Fruit fly (Drosophila melanogaster): ENCODE results near the gene eIF4E5.

Gene eIF4E5

DNA sequence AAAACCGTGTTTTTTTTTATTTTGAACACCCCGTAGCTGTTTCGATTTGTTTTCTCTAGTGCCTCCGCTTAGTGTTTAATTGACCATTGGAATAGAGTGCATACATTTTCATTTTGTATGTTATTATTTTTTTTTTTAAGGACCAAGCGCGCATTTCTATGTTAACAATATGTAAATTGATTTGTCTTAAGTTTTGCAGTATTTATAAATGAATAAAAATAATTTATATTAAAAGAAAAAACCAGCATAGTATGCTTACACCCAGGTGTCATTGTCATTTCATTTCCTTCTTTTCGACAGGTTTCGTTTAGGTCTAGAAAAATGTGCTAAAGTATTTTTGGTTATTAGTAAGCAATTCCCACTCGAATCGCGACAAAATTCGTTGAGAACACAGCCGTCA is at the start of gene eIF4E5:
TSS of gene eIF4E5 (plus strand) at position 301 of the 400 bp plus-strand sequence.
- no peak for TF ChIP-seq CG8478 (optimal IDR thresholded peaks at IDR 0.05)
- TF ChIP-seq CTCF (optimal IDR thresholded peaks at IDR 0.05) = no peak

DNA sequence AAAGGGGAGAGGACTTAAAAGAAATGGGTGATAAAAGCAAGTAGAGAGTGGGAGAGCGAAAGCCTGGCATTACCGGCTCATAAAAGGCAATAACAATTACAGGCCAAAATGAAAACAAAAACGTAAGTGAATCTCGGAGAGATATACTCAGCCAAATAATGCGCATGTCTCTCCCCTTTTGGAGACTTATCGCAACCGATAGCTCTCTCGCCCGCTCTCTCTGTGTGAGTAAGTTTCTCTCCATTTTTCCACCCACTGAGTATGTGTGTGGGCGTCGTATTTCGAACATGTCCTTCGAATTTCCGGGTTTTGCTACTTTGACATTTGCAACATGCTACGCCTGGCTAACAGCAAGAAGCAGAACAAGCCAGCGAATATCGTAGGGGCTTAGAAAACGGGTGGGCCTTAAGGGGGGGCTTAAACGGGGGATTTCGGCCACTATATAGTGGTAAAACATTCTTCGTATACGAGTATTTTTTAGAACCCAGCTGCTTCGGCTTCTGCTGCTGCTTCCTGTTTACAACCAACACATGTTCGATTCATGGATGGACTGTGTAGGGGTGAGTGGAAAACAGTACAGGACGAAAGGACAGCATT is 46.9 kb upstream of the eIF4E5 start:
- TF ChIP-seq CG8478 (optimal IDR thresholded peaks at IDR 0.05) = no peak
- TF ChIP-seq CTCF (optimal IDR thresholded peaks at IDR 0.05) = no peak

DNA sequence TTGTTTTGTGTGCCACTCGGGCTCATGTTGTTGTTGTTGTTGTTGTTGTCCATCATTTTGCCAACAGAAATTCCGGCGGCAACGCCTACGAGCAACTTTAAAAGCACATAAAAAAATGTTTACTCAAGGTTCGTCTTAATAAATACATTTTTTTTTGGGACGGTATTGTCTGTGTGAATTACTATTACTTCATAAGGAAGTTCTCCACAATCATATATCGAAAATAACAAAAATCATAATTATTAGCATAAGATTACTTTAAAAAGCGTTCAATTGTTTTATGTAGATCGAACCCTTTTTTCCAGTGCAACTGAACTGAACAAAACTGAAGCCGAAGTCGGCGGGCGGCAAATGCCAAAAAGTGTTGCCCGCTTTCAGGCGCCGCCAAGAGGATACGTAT is 46.1 kb upstream of the eIF4E5 start:
- TF ChIP-seq CTCF (optimal IDR thresholded peaks at IDR 0.05) = no peak
- TF ChIP-seq CG8478 (optimal IDR thresholded peaks at IDR 0.05) = no peak

DNA sequence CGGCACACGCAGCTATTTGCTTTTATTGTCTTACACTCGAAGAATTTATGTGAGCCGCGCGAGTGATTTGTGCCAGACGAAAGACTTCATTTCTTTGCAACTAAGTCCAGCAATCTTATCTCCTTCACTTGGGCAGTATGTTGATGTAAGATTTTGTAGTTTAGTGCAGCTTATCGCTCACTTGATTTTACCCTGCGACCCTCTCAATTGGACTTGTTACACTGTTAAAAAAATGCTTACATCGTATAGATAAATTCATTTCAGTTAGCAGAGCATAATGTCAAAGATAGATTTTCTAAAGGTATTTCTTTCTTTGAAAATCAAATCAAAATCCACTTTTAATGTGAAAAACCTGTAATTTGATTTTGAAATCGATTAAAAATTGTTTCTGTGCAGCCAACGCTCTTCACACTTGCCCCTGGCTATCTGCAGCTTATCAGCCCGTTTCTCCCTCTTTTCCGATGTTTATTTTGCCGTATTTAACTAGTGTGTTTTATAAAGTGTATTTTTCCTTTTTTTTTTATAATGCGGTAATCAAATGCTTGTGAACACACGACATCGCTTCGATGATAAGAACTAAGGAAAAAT is 43.8 kb upstream of the eIF4E5 start:
- TF ChIP-seq CG8478 (optimal IDR thresholded peaks at IDR 0.05) = no peak
- TF ChIP-seq CTCF (optimal IDR thresholded peaks at IDR 0.05) = no peak

DNA sequence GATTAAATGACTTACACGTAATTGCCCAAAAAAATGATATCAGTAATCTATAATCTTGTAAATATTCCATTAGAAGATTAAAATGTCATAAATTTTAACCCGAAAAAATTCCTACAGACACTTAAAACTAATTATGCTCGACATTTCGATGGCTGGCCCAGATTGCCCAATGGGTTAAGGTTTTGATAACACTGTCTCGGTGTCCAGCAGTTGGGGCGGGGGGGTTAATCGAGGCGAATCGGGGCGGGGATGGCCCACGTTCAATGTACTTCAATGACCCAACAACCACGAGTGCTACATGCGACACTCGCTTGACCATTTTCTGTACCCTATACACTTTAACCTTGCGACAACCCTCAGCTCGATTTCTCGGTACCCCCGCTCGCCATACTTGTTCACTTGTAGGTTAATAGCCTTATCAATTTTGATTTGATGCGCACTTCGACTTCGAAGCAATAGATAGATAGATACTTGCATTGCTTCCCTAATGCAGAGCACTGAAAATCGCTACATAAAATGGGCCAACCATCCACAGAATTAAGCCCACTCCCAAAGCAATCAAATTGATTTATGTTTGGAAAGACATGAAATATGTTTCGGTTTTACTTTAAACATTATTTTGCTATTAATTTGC is 42.3 kb upstream of the eIF4E5 start:
- TF ChIP-seq CG8478 (optimal IDR thresholded peaks at IDR 0.05) = no peak
- TF ChIP-seq CTCF (optimal IDR thresholded peaks at IDR 0.05) = no peak

DNA sequence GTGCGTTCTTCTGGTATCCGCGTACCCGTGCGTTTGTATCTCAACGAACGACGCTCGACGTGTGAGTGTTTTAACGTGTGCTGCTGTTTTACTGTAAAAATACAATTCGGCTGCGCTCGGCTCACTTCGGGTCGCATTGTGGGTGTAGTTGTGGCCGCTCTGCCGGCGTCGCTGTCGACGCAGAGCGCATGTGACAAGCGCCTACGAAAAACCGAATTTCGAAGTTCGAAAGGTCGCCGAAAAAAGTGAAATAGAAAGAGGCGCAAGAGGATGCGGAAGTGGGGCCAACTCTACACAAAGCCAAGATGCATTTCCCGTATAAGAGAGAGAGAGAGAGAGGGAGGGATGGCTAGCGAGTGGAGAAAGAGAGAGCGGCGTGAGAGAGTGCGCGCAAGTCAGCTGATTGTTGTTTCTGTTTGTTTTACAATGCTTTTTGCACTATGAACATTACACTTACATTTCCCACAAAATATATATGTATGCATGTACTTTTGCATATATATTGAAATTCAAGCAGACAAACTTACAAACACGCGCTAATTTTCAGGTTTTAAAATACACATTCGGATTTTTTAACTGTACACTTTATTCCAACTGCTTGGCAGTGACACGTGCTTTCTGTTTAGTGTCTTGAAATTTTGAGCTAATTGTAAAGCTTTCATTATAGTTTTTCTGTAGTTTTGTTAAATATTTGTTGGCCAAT is 39.8 kb upstream of the eIF4E5 start:
- TF ChIP-seq CG8478 (optimal IDR thresholded peaks at IDR 0.05) (no peak), CTCF (optimal IDR thresholded peaks at IDR 0.05) (peak in 1 of 2 experiments; percentile 5)

DNA sequence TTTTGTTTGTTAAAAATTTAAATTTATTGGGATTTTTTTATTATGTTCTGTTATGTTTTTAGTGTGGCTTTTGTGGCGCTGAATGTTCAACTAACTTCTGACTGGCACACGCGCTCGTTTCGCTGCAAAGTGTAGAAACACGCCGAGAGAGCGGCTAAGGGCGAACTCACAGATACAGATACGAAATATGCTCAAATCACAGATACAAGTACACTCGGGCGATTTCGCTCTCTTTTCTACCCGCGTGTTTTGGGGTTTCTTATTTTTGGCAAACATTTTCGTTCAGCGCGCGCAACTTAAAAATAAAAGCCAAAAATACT is 39.3 kb upstream of the eIF4E5 start:
- no peak for TF ChIP-seq CG8478 (optimal IDR thresholded peaks at IDR 0.05)
- no peak for TF ChIP-seq CTCF (optimal IDR thresholded peaks at IDR 0.05)

- TF ChIP-seq CG8478 (optimal IDR thresholded peaks at IDR 0.05) = no peak
- no peak for TF ChIP-seq CTCF (optimal IDR thresholded peaks at IDR 0.05)
These were observed 38.7 kb upstream of the eIF4E5 start for dm6 chr3L:7855778-7856625.

DNA sequence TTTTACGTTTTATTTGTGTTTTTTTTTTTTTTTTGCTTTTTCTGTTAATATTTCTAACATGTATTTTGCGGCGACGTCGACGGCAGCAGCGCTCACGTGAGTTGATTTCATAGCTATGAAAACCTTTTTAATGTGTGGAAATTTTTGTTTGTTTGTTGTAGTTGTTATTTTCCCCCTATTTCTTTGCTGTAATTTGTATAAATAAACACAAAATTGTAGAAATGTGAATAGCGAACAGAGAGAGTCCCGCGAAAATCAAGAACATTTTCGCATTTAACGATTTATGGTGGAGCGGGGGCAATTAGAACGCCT is 38.1 kb upstream of the eIF4E5 start:
- no peak for TF ChIP-seq CTCF (optimal IDR thresholded peaks at IDR 0.05)
- TF ChIP-seq CG8478 (optimal IDR thresholded peaks at IDR 0.05) = no peak

- no peak for TF ChIP-seq CG8478 (optimal IDR thresholded peaks at IDR 0.05)
- no peak for TF ChIP-seq CTCF (optimal IDR thresholded peaks at IDR 0.05)
These were observed 36.2 kb upstream of the eIF4E5 start for dm6 chr3L:7858325-7859114.

dm6 chr3L:7859802-7860201 is 34.9 kb upstream of the eIF4E5 start:
- TF ChIP-seq CG8478 (optimal IDR thresholded peaks at IDR 0.05) = no peak
- TF ChIP-seq CTCF (optimal IDR thresholded peaks at IDR 0.05) = no peak

DNA sequence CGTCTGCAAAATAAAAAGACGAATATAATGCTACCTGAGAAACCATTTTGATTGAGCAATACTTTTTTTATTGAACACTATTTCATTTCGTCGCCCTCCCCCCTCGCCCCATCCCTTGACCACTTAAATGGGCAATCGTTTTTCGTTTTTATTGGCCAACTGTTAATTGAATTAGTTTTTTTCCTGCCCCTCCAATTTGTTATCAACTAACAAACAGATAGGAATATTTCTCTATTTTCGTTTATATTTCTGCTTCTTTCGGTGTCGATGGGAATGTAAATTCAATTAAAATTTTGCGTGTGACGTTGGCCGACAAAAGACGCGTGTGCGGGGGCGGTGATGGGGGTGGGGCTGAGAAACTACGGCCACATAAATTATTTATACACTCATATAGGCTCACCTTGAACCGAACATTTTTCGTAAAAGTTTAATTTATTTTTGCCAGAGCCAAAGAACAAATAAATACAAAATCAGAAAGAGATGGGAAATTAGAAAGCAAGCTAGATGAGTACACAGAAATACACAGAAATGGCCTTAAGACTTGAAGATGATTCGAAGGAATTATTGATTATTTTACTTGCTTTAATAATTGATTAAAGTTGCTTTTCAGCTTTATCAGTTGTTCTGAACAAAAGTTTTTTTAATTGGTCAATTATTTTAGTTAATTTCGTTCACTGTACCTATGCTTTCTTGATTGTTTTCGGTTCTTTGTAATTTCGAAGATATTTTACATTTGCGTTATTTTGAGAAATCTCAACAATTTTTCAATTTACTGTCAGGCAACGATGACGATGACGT is 33.8 kb upstream of the eIF4E5 start:
- TF ChIP-seq CTCF (optimal IDR thresholded peaks at IDR 0.05) (no peak), CG8478 (optimal IDR thresholded peaks at IDR 0.05) (no peak)

dm6 chr3L:7861807-7862206 is 32.9 kb upstream of the eIF4E5 start:
- TF ChIP-seq CG8478 (optimal IDR thresholded peaks at IDR 0.05) = no peak
- no peak for TF ChIP-seq CTCF (optimal IDR thresholded peaks at IDR 0.05)

Data from S2 (cell line).